Worm (Caenorhabditis elegans) whole organism, L4 larva: ENCODE results near the gene D1086.18.

Experiments
- F10B5.3 ChIP-seq: sonication (generic microtip); optimal IDR thresholded peaks from 2 replicates; lab custom pipeline; 2016; ENCODE audit warnings: mild to moderate bottlenecking, missing genetic modification characterization, missing compliant biosample characterization
- F26F4.8 ChIP-seq: fragments of 200-800 bp; sonication (Bioruptor generic); conservative IDR thresholded peaks from 2 replicates; pipeline ENCODE4 v1.3.6; 2022; ENCODE audit warnings: missing genetic modification characterization, missing compliant biosample characterization
- F37D6.2 ChIP-seq: sonication (generic microtip); optimal IDR thresholded peaks from 2 replicates; lab custom pipeline; 2016; ENCODE audit warnings: mild to moderate bottlenecking, missing genetic modification characterization, missing compliant biosample characterization
- F49E8.2 ChIP-seq: sonication (generic microtip); optimal IDR thresholded peaks from 2 replicates; lab custom pipeline; 2016; ENCODE audit warnings: missing compliant biosample characterization, mild to moderate bottlenecking, missing genetic modification characterization, borderline replicate concordance
- Y5F2A.4 ChIP-seq: fragments of 200-800 bp; sonication (Bioruptor generic); optimal IDR thresholded peaks from 2 replicates; lab custom pipeline; 2018; ENCODE audit warnings: mild to moderate bottlenecking, missing genetic modification characterization, missing compliant biosample characterization
- ZK546.5 ChIP-seq, 2 experiments: sonication (generic microtip); optimal IDR thresholded peaks; 2 replicates each; lab custom pipeline; 2017; ENCODE audit warnings: missing biosample characterization in 2 of 2, missing genetic modification characterization in 2 of 2
- aha-1 ChIP-seq: fragments of 150-350 bp; peaks from one replicate; lab custom pipeline; 2014; ENCODE audit warnings: missing biosample characterization, missing genetic modification characterization
- ama-1 ChIP-seq: fragments of 150-350 bp; optimal IDR thresholded peaks from 2 replicates; lab custom pipeline; 2014; ENCODE audit warnings: inconsistent platforms, mixed read lengths
- arid-1 ChIP-seq: fragments of 200-800 bp; sonication (Bioruptor generic); conservative IDR thresholded peaks from 2 replicates; pipeline ENCODE4 v1.3.6; 2022; ENCODE audit warnings: missing genetic modification reagents, missing genetic modification characterization, missing compliant biosample characterization
- ceh-20 ChIP-seq: fragments of 200-800 bp; sonication (Bioruptor generic); IDR thresholded peaks from 2 replicates; pipeline ENCODE4 v1.3.6; 2022; ENCODE audit warnings: missing genetic modification reagents, missing genetic modification characterization, missing compliant biosample characterization
- ceh-32 ChIP-seq: sonication (generic microtip); optimal IDR thresholded peaks from 2 replicates; lab custom pipeline; 2016; ENCODE audit warnings: mild to moderate bottlenecking, missing genetic modification characterization, missing compliant biosample characterization; ENCODE audit not compliant: poor library complexity
- ceh-44 ChIP-seq: fragments of 200-800 bp; sonication (Bioruptor generic); IDR thresholded peaks from 2 replicates; pipeline ENCODE4 v1.3.6; 2022; ENCODE audit warnings: missing genetic modification reagents, missing genetic modification characterization, missing compliant biosample characterization
- ceh-62 ChIP-seq: sonication (generic microtip); optimal IDR thresholded peaks from 2 replicates; lab custom pipeline; 2017; ENCODE audit warnings: missing biosample characterization, missing genetic modification characterization
- cey-2 ChIP-seq: sonication (generic microtip); optimal IDR thresholded peaks from 3 replicates; lab custom pipeline; 2017; ENCODE audit warnings: missing genetic modification characterization, mild to moderate bottlenecking, missing compliant biosample characterization, antibody characterized with exemption, borderline replicate concordance; ENCODE audit not compliant: insufficient read depth
- daf-16 ChIP-seq, 3 experiments: sonication (generic microtip); optimal IDR thresholded peaks; 2 replicates each; lab custom pipeline; 2016 to 2017; ENCODE audit warnings: missing genetic modification characterization in 3 of 3, missing genetic modification reagents in 3 of 3, mild to moderate bottlenecking in 2 of 3, missing compliant biosample characterization in 2 of 3, missing biosample characterization in 1 of 3, moderate library complexity in 1 of 3
- daf-19 ChIP-seq: fragments of 200-800 bp; sonication (Bioruptor generic); conservative IDR thresholded peaks from 2 replicates; pipeline ENCODE4 v1.3.6; 2022; ENCODE audit warnings: missing genetic modification characterization, missing compliant biosample characterization
- daf-8 ChIP-seq: fragments of 200-800 bp; sonication (Bioruptor generic); IDR thresholded peaks from 2 replicates; pipeline ENCODE4 v1.3.6; 2022; ENCODE audit warnings: missing genetic modification characterization, missing compliant biosample characterization
- dmd-8 ChIP-seq: fragments of 200-800 bp; sonication (Bioruptor generic); IDR thresholded peaks from 2 replicates; pipeline ENCODE4 v1.3.6; 2022; ENCODE audit warnings: missing genetic modification characterization, missing compliant biosample characterization
- dve-1 ChIP-seq: sonication (generic microtip); optimal IDR thresholded peaks from 2 replicates; lab custom pipeline; 2017; ENCODE audit warnings: antibody characterized with exemption, mild to moderate bottlenecking, missing genetic modification characterization, missing compliant biosample characterization; ENCODE audit not compliant: insufficient read depth
- hif-1 ChIP-seq, 2 experiments: sonication (generic microtip); optimal IDR thresholded peaks; 2 replicates each; lab custom pipeline; 2016 to 2017; ENCODE audit warnings: missing compliant biosample characterization in 2 of 2, missing genetic modification characterization in 2 of 2, missing genetic modification reagents in 2 of 2, missing genotype in 2 of 2, mild to moderate bottlenecking in 1 of 2
- hlh-11 ChIP-seq: fragments of 200-800 bp; sonication (Bioruptor generic); optimal IDR thresholded peaks from 2 replicates; lab custom pipeline; 2018; ENCODE audit warnings: mild to moderate bottlenecking, missing genetic modification characterization, missing compliant biosample characterization
- lin-13 ChIP-seq: fragments of 150-350 bp; optimal IDR thresholded peaks from 2 replicates; lab custom pipeline; 2014; ENCODE audit warnings: missing biosample characterization, missing genetic modification reagents, missing genetic modification characterization
- lin-15B ChIP-seq: fragments of 150-350 bp; sonication (generic microtip); optimal IDR thresholded peaks from 3 replicates; lab custom pipeline; 2014; ENCODE audit warnings: missing biosample characterization, missing genetic modification characterization
- lin-29 ChIP-seq: fragments of 200-800 bp; sonication (Bioruptor generic); IDR thresholded peaks from 2 replicates; pipeline ENCODE4 v1.3.6; 2022; ENCODE audit warnings: missing genetic modification reagents, missing genetic modification characterization, missing compliant biosample characterization
- lsy-2 ChIP-seq, 2 experiments: fragments of 150-350 bp in 1 of 2; sonication (generic microtip) in 1 of 2; optimal IDR thresholded peaks; 2 replicates each; lab custom pipeline; 2014 to 2017; ENCODE audit warnings: missing biosample characterization in 2 of 2, missing genetic modification characterization in 2 of 2
- mdl-1 ChIP-seq, 2 experiments: fragments of 150-350 bp in 1 of 2; sonication (generic microtip) in 1 of 2; optimal IDR thresholded peaks; 2 replicates each; lab custom pipeline; 2014 to 2017; ENCODE audit warnings: missing biosample characterization in 2 of 2, missing genetic modification characterization in 2 of 2
- mep-1 ChIP-seq: fragments of 150-350 bp; sonication (generic microtip); optimal IDR thresholded peaks from 3 replicates; lab custom pipeline; 2014; ENCODE audit warnings: missing biosample characterization, missing genetic modification characterization
- mxl-3 ChIP-seq: fragments of 200-800 bp; sonication (Bioruptor generic); optimal IDR thresholded peaks from 2 replicates; lab custom pipeline; 2018; ENCODE audit warnings: mild to moderate bottlenecking, missing genetic modification characterization, missing compliant biosample characterization
- nhr-237 ChIP-seq: sonication (generic microtip); optimal IDR thresholded peaks from 2 replicates; lab custom pipeline; 2017; ENCODE audit warnings: missing biosample characterization, missing genetic modification characterization
- nhr-25 ChIP-seq: sonication (generic microtip); optimal IDR thresholded peaks from 2 replicates; lab custom pipeline; 2017; ENCODE audit warnings: missing genetic modification characterization, mild to moderate bottlenecking, missing compliant biosample characterization, antibody characterized with exemption, moderate library complexity, borderline replicate concordance; ENCODE audit not compliant: insufficient read depth
- nhr-28 ChIP-seq: fragments of 150-350 bp; optimal IDR thresholded peaks from 2 replicates; lab custom pipeline; 2014; ENCODE audit warnings: missing biosample characterization, missing genetic modification characterization
- nhr-6 ChIP-seq: fragments of 150-350 bp; optimal IDR thresholded peaks from 2 replicates; lab custom pipeline; 2014; ENCODE audit warnings: missing biosample characterization, missing genetic modification characterization
- nhr-77 ChIP-seq: fragments of 150-350 bp; optimal IDR thresholded peaks from 2 replicates; lab custom pipeline; 2014; ENCODE audit warnings: missing biosample characterization, missing genetic modification characterization
- php-3 ChIP-seq: fragments of 200-800 bp; sonication (Bioruptor generic); IDR thresholded peaks from 2 replicates; pipeline ENCODE4 v1.3.6; 2022; ENCODE audit warnings: missing genetic modification reagents, missing genetic modification characterization, missing compliant biosample characterization
- pqm-1 ChIP-seq: sonication (generic microtip); optimal IDR thresholded peaks from 2 replicates; lab custom pipeline; 2017; ENCODE audit warnings: missing biosample characterization, missing genetic modification characterization
- saeg-2 ChIP-seq: fragments of 200-800 bp; sonication (Bioruptor generic); IDR thresholded peaks from 2 replicates; pipeline ENCODE4 v1.3.6; 2022; ENCODE audit warnings: missing genetic modification reagents, missing genetic modification characterization, missing compliant biosample characterization
- set-16 ChIP-seq: fragments of 200-800 bp; sonication (Bioruptor generic); IDR thresholded peaks from 2 replicates; pipeline ENCODE4 v1.3.6; 2022; ENCODE audit warnings: missing genetic modification reagents, missing genetic modification characterization, missing compliant biosample characterization
- tra-1 ChIP-seq: fragments of 200-800 bp; sonication (Bioruptor generic); IDR thresholded peaks from 2 replicates; pipeline ENCODE4 v1.3.6; 2022; ENCODE audit warnings: missing genetic modification reagents, missing genetic modification characterization, missing compliant biosample characterization
- unc-130 ChIP-seq: sonication (generic microtip); optimal IDR thresholded peaks from 2 replicates; lab custom pipeline; 2016; ENCODE audit warnings: missing genetic modification reagents, missing genetic modification characterization, missing compliant biosample characterization
- unc-39 ChIP-seq: sonication (generic microtip); optimal IDR thresholded peaks from 2 replicates; lab custom pipeline; 2017; ENCODE audit warnings: missing biosample characterization, missing genetic modification characterization
- unc-62 ChIP-seq, 3 experiments: fragments of 150-350 bp in 1 of 3; sonication (generic microtip); optimal IDR thresholded peaks in 2 of 3; peaks in 1 of 3; 1 replicate in 1 of 3; 2 replicates in 2 of 3; lab custom pipeline; 2014 to 2017; ENCODE audit warnings: missing biosample characterization in 3 of 3, missing genetic modification characterization in 3 of 3, missing genetic modification reagents in 3 of 3, missing genotype in 1 of 3
- vab-7 ChIP-seq: fragments of 200-800 bp; sonication (Bioruptor generic); IDR thresholded peaks from 2 replicates; pipeline ENCODE4 v1.3.6; 2022; ENCODE audit warnings: missing genetic modification reagents, missing genetic modification characterization, missing compliant biosample characterization
- zfp-2 ChIP-seq: sonication (generic microtip); optimal IDR thresholded peaks from 2 replicates; lab custom pipeline; 2016; ENCODE audit warnings: mild to moderate bottlenecking, missing genetic modification characterization, missing compliant biosample characterization

D1086.18 gene

DNA sequence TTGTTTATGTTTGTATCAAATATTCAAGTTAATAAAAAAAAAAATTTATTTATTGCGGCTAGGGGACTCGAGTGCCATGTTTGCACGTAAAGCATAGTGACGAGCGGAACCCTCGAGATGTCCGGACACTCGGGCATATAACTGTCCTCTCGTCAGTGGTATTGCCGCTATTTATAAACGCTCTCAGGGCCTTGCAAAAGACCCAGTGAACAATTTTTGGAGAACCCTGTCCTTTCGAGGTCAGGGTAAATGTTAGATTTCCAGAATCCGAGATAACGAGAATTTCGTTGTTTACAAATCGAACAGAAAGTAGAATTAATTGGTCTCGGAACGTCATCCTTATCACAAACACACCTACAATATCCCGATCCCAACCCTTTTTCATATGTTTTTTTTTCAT lies 6.7 kb downstream of the D1086.18 start, which contains the start of gene D1086.3 (continued):
- no peak for TF ChIP-seq zfp-2 (tag; lab: Kevin White, UChicago)
- TF ChIP-seq F37D6.2 (tag; lab: Kevin White, UChicago): no peak

DNA sequence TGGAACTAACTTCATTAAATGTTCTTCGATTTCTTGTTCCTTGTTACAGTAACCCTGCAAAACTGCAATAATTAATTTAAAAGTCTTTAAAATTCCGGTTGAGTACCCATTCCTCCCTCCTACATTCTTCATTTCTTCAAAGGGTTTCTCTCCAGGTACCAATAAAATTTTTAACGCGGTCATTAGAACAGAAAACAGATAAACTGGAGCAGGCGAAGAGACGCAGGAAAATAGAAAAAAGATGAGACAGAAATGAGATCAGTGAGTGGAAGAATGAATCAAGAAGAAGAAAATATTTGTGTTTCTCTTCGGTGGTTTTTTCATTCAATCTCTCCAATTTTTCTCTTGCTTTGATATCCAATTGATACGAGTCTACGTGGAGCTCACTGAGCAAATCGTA lies 8.1 kb downstream of the D1086.18 start, which contains the start of gene D1086.8:
D1086.8 (plus strand) TSS at position 301 of the 400 bp plus-strand sequence.
- TF ChIP-seq lsy-2 (tag; optimal IDR thresholded peaks at IDR 0.05; lab: Kevin White, UChicago) (peak in 1 of 2 experiments; percentile 17), daf-16 (GFP tag; optimal IDR thresholded peaks at IDR 0.05; lab: Kevin White, UChicago) (peak in 1 of 2 experiments; percentile 13), daf-16 (tag; optimal IDR thresholded peaks at IDR 0.05; lab: Kevin White, UChicago) (no peak), dmd-8 (GFP tag; lab: Robert Waterston, UW) (no peak)

DNA sequence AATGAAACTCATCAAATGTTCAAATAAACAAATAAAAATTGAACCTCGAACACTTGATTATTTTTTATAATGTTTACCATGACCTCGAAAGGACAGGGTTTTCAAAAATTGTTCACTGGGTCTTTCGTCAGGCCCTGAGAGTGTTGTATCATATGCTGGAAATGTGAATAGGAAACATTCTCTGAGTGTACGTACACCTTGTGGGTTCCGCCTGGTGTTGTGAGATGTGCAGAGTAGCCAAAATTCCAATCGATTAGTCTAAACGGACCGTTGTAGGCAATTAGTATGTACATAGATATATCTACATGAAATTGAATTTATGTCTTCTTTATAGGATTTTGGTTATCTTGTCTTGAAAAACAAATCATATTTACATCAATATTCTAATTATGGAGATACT lies 8.9 kb downstream of the D1086.18 start:
- TF ChIP-seq unc-39 (tag; lab: Kevin White, UChicago) (no peak), dmd-8 (GFP tag; lab: Robert Waterston, UW) (no peak), vab-7 (no peak), hif-1 (tag; optimal IDR thresholded peaks at IDR 0.05; lab: Kevin White, UChicago) (no peak), mdl-1 (tag; optimal IDR thresholded peaks at IDR 0.05; lab: Kevin White, UChicago) (no peak), daf-8 (GFP tag; lab: Robert Waterston, UW) (no peak), ama-1 (lab: Kevin White, UChicago) (no peak), Y5F2A.4 (GFP tag; lab: Kevin White, UChicago) (no peak)
- TF ChIP-seq, all 104 proteins: peak for 0

DNA sequence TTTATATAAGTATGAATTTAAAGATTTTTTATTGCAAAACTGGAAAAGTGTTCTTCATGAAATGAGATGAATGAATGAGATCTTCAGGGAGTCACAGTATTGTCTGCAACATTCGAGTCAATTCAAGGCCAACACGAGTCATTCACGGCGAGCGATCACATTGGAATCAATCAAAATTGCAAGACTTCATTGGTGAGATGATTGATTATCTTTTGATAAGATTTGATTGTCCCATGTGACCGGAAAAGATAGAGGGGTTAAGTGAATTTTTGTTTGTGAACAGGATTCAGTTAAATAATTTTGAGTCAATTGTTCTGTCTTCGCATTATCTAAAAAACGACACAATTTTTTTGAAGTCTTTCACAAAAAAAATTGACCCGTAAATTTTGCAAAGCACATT lies 9.3 kb downstream of the D1086.18 start:
- TF ChIP-seq nhr-25 (peak; percentile 35), tra-1 (GFP tag; lab: Robert Waterston, UW) (no peak), dve-1 (tag; lab: Kevin White, UChicago) (no peak), nhr-237 (tag; lab: Kevin White, UChicago) (no peak), set-16 (GFP tag; lab: Robert Waterston, UW) (no peak), F26F4.8 (GFP tag; lab: Robert Waterston, UW) (no peak), ceh-32 (tag; lab: Kevin White, UChicago) (no peak), saeg-2 (GFP tag; lab: Robert Waterston, UW) (no peak), hlh-11 (peak; percentile 15), nhr-77 (tag; lab: Kevin White, UChicago) (no peak), ZK546.5 (tag; optimal IDR thresholded peaks at IDR 0.05; lab: Kevin White, UChicago) (no peak), mep-1 (no peak), ceh-44 (GFP tag; lab: Robert Waterston, UW) (no peak), F10B5.3 (tag; lab: Kevin White, UChicago) (no peak), Y5F2A.4 (GFP tag; lab: Kevin White, UChicago) (no peak), ceh-62 (tag; lab: Kevin White, UChicago) (no peak), mxl-3 (peak; percentile 72), nhr-28 (tag; lab: Kevin White, UChicago) (peak; percentile 67), php-3 (GFP tag; lab: Robert Waterston, UW) (no peak), arid-1 (GFP tag; lab: Robert Waterston, UW) (no peak), nhr-6 (no peak), unc-130 (GFP tag; lab: Kevin White, UChicago) (no peak), ceh-20 (GFP tag; lab: Robert Waterston, UW) (peak; percentile 83), cey-2 (tag; lab: Kevin White, UChicago) (no peak), mdl-1 (tag; optimal IDR thresholded peaks at IDR 0.05; lab: Kevin White, UChicago) (peak in 1 of 2 experiments; percentile 41), lin-15B (tag; lab: Kevin White, UChicago) (no peak), lin-29 (no peak), unc-62 (GFP tag; optimal IDR thresholded peaks at IDR 0.05 in 1 of 2; lab: Kevin White, UChicago) (peak in 1 of 2 experiments; percentile 81), unc-62 (tag; optimal IDR thresholded peaks at IDR 0.05; lab: Kevin White, UChicago) (no peak), dmd-8 (GFP tag; lab: Robert Waterston, UW) (no peak), aha-1 (tag; lab: Kevin White, UChicago) (peak; percentile 70), F49E8.2 (tag; lab: Kevin White, UChicago) (no peak), daf-19 (GFP tag; lab: Robert Waterston, UW) (no peak), F37D6.2 (tag; lab: Kevin White, UChicago) (no peak), lin-13 (GFP tag; lab: Kevin White, UChicago) (no peak), ama-1 (lab: Kevin White, UChicago) (no peak), pqm-1 (tag; lab: Kevin White, UChicago) (no peak)
